Fruit fly (Drosophila melanogaster) whole organism, embryonic: Measurements from ENCODE around the gene CG1607.
A peak's percentile ranks its signal among the peaks of the same experiment; 100 is the strongest.

ENCODE experiments used
- BtbVII ChIP-seq: fragments of 200-800 bp; sonication (Bioruptor generic); optimal IDR thresholded peaks from 3 replicates; lab custom pipeline; 2017; ENCODE audit warnings: missing biosample characterization, mild to moderate bottlenecking, missing genetic modification characterization
- CG10209 ChIP-seq: fragments of 200-800 bp; sonication (Bioruptor generic); optimal IDR thresholded peaks from 3 replicates; lab custom pipeline; 2017; ENCODE audit warnings: missing biosample characterization, mild to moderate bottlenecking, missing genetic modification characterization, missing genetic modification reagents
- CG12071 ChIP-seq: fragments of 200-800 bp; sonication (Bioruptor generic); optimal IDR thresholded peaks from 3 replicates; lab custom pipeline; 2018; ENCODE audit warnings: missing biosample characterization, mild to moderate bottlenecking, missing genetic modification characterization
- CG12236 ChIP-seq: fragments of 200-800 bp; sonication (Bioruptor generic); optimal IDR thresholded peaks from 2 replicates; lab custom pipeline; 2016; ENCODE audit warnings: missing biosample characterization, missing genetic modification characterization
- CG12769 ChIP-seq: fragments of 200-800 bp; sonication (Bioruptor generic); optimal IDR thresholded peaks from 2 replicates; lab custom pipeline; 2019; ENCODE audit warnings: missing biosample characterization, mild to moderate bottlenecking, missing genetic modification characterization, moderate library complexity
- CG15514 ChIP-seq: fragments of 200-800 bp; sonication (Bioruptor generic); optimal IDR thresholded peaks from 3 replicates; lab custom pipeline; 2017; ENCODE audit warnings: missing biosample characterization, missing genetic modification characterization, mild to moderate bottlenecking, moderate library complexity, missing genetic modification reagents
- CG18599 ChIP-seq: fragments of 200-800 bp; sonication (Bioruptor generic); optimal IDR thresholded peaks from 3 replicates; lab custom pipeline; 2017; ENCODE audit warnings: missing biosample characterization, missing genetic modification characterization, mild to moderate bottlenecking, moderate library complexity, missing genetic modification reagents
- CG3163 ChIP-seq: fragments of 200-800 bp; sonication (Bioruptor generic); optimal IDR thresholded peaks from 3 replicates; lab custom pipeline; 2016; ENCODE audit warnings: missing biosample characterization, missing genetic modification characterization
- CG32532 ChIP-seq: fragments of 200-800 bp; sonication (Bioruptor generic); IDR thresholded peaks from 2 replicates; pipeline ENCODE4 v1.3.6; 2022; ENCODE audit warnings: missing biosample characterization, missing genetic modification characterization
- CG3847 ChIP-seq: fragments of 200-800 bp; sonication (Bioruptor generic); IDR thresholded peaks from 2 replicates; pipeline ENCODE4 v1.3.6; 2022; ENCODE audit warnings: missing biosample characterization, missing genetic modification characterization
- CG4282 ChIP-seq: fragments of 200-800 bp; sonication (Bioruptor generic); optimal IDR thresholded peaks from 2 replicates; lab custom pipeline; 2016; ENCODE audit warnings: missing biosample characterization, missing genetic modification characterization
- CG4730 ChIP-seq: fragments of 200-800 bp; sonication (Bioruptor generic); IDR thresholded peaks from 2 replicates; pipeline ENCODE4 v1.3.6; 2022; ENCODE audit warnings: missing biosample characterization, missing genetic modification characterization
- CG6654 ChIP-seq: fragments of 200-800 bp; sonication (Bioruptor generic); optimal IDR thresholded peaks from 2 replicates; lab custom pipeline; 2017; ENCODE audit warnings: missing biosample characterization, mild to moderate bottlenecking, missing genetic modification characterization
- CG6683 ChIP-seq: fragments of 200-800 bp; sonication (Bioruptor generic); optimal IDR thresholded peaks from 2 replicates; lab custom pipeline; 2017; ENCODE audit warnings: missing biosample characterization, mild to moderate bottlenecking, missing genetic modification characterization, missing genetic modification reagents
- CG7839 ChIP-seq: fragments of 200-800 bp; sonication (Bioruptor generic); optimal IDR thresholded peaks from 3 replicates; lab custom pipeline; 2018; ENCODE audit warnings: missing biosample characterization, mild to moderate bottlenecking, missing genetic modification characterization, moderate library complexity
- CG8359 ChIP-seq: fragments of 200-800 bp; sonication (Bioruptor generic); optimal IDR thresholded peaks from 2 replicates; lab custom pipeline; 2017; ENCODE audit warnings: missing biosample characterization, mild to moderate bottlenecking, missing genetic modification characterization, borderline replicate concordance
- Chrac-16 ChIP-seq: fragments of 200-800 bp; sonication (Bioruptor generic); optimal IDR thresholded peaks from 3 replicates; lab custom pipeline; 2016; ENCODE audit warnings: missing biosample characterization, missing genetic modification characterization
- Deaf1 ChIP-seq: fragments of 200-800 bp; optimal IDR thresholded peaks from 3 replicates; lab custom pipeline; 2019; ENCODE audit warnings: missing biosample characterization, mild to moderate bottlenecking, missing genetic modification characterization, moderate library complexity
- Fer1 ChIP-seq: fragments of 200-800 bp; sonication (Bioruptor generic); optimal IDR thresholded peaks from 2 replicates; lab custom pipeline; 2017; ENCODE audit warnings: missing biosample characterization, mild to moderate bottlenecking, missing genetic modification characterization
- HLH4C ChIP-seq: fragments of 200-800 bp; sonication (Bioruptor generic); IDR thresholded peaks from 3 replicates; pipeline ENCODE4 v1.3.6; 2022; ENCODE audit warnings: missing biosample characterization, missing genetic modification characterization; ENCODE audit not compliant: partially characterized antibody
- Hey ChIP-seq: fragments of 200-800 bp; sonication (Bioruptor generic); optimal IDR thresholded peaks from 3 replicates; lab custom pipeline; 2018; ENCODE audit warnings: missing biosample characterization, mild to moderate bottlenecking, missing genetic modification characterization
- Hmr ChIP-seq: fragments of 200-800 bp; sonication (Bioruptor generic); optimal IDR thresholded peaks from 3 replicates; lab custom pipeline; 2017; ENCODE audit warnings: mild to moderate bottlenecking, missing biosample characterization, missing genetic modification reagents, missing genetic modification characterization
- Med ChIP-seq: fragments of 200-800 bp; sonication (Bioruptor generic); peaks from one replicate; lab custom pipeline; 2016; ENCODE audit warnings: missing biosample characterization, missing genetic modification characterization, mild to moderate bottlenecking, inconsistent platforms, moderate library complexity
- Meics ChIP-seq: fragments of 200-800 bp; sonication (Bioruptor generic); optimal IDR thresholded peaks from 2 replicates; lab custom pipeline; 2017; ENCODE audit warnings: missing biosample characterization, mild to moderate bottlenecking, missing genetic modification characterization
- Oli ChIP-seq: fragments of 200-800 bp; sonication (Bioruptor generic); optimal IDR thresholded peaks from 2 replicates; lab custom pipeline; 2018; ENCODE audit warnings: missing biosample characterization, mild to moderate bottlenecking, missing genetic modification characterization, moderate library complexity
- Rx ChIP-seq: fragments of 200-800 bp; sonication (Bioruptor generic); IDR thresholded peaks from 2 replicates; pipeline ENCODE4 v1.3.6; 2022; ENCODE audit warnings: missing biosample characterization, missing genetic modification characterization
- ato ChIP-seq: fragments of 200-800 bp; sonication (Bioruptor generic); IDR thresholded peaks from 2 replicates; pipeline ENCODE4 v1.3.6; 2022; ENCODE audit warnings: missing biosample characterization, missing genetic modification characterization; ENCODE audit not compliant: partially characterized antibody
- az2 ChIP-seq: fragments of 200-800 bp; sonication (Bioruptor generic); optimal IDR thresholded peaks from 3 replicates; lab custom pipeline; 2016; ENCODE audit warnings: missing biosample characterization, missing genetic modification characterization
- bbx ChIP-seq: fragments of 200-800 bp; sonication (Bioruptor generic); IDR thresholded peaks from 2 replicates; pipeline ENCODE4 v1.3.6; 2022; ENCODE audit warnings: missing biosample characterization, missing genetic modification characterization; ENCODE audit not compliant: partially characterized antibody
- bsh ChIP-seq, 2 experiments: fragments of 200-800 bp; sonication (Bioruptor generic); optimal IDR thresholded peaks; 2 replicates each; lab custom pipeline; 2017 to 2018; ENCODE audit warnings: mild to moderate bottlenecking in 2 of 2, missing biosample characterization in 2 of 2, missing genetic modification characterization in 2 of 2, moderate library complexity in 1 of 2
- caup ChIP-seq: fragments of 200-800 bp; sonication (Bioruptor generic); optimal IDR thresholded peaks from 3 replicates; lab custom pipeline; 2017; ENCODE audit warnings: missing biosample characterization, mild to moderate bottlenecking, missing genetic modification characterization, moderate library complexity; ENCODE audit not compliant: severe bottlenecking
- cg ChIP-seq: fragments of 200-800 bp; sonication (Bioruptor generic); optimal IDR thresholded peaks from 3 replicates; lab custom pipeline; 2019; ENCODE audit warnings: missing biosample characterization, mild to moderate bottlenecking, missing genetic modification characterization, moderate library complexity
- chinmo ChIP-seq: fragments of 200-800 bp; sonication (Bioruptor generic); IDR thresholded peaks from 4 replicates; pipeline ENCODE4 v1.3.6; 2022; ENCODE audit warnings: missing biosample characterization, missing genetic modification characterization; ENCODE audit not compliant: partially characterized antibody
- crc ChIP-seq: fragments of 200-800 bp; sonication (Bioruptor generic); optimal IDR thresholded peaks from 2 replicates; lab custom pipeline; 2016; ENCODE audit warnings: missing biosample characterization, missing genetic modification characterization
- disco-r ChIP-seq: fragments of 200-800 bp; sonication (Bioruptor generic); optimal IDR thresholded peaks from 2 replicates; lab custom pipeline; 2016; ENCODE audit warnings: missing biosample characterization, missing genetic modification characterization
- dm ChIP-seq: fragments of 200-800 bp; sonication (Bioruptor generic); optimal IDR thresholded peaks from 3 replicates; lab custom pipeline; 2016; ENCODE audit warnings: missing biosample characterization, missing genetic modification characterization
- ftz-f1 ChIP-seq: fragments of 200-800 bp; sonication (Bioruptor generic); optimal IDR thresholded peaks from 2 replicates; lab custom pipeline; 2016; ENCODE audit warnings: missing biosample characterization, missing genetic modification characterization
- jigr1 ChIP-seq: fragments of 200-800 bp; sonication (Bioruptor generic); IDR thresholded peaks from 3 replicates; pipeline ENCODE4 v1.3.6; 2022; ENCODE audit warnings: missing biosample characterization, missing genetic modification characterization
- lilli ChIP-seq: fragments of 200-800 bp; sonication (Bioruptor generic); optimal IDR thresholded peaks from 3 replicates; lab custom pipeline; 2016; ENCODE audit warnings: missing biosample characterization, missing genetic modification characterization
- nom ChIP-seq: fragments of 200-800 bp; sonication (Bioruptor generic); optimal IDR thresholded peaks from 2 replicates; lab custom pipeline; 2017; ENCODE audit warnings: missing biosample characterization, missing genetic modification characterization, mild to moderate bottlenecking, moderate library complexity, missing genetic modification reagents
- oc ChIP-seq: fragments of 200-800 bp; sonication (Bioruptor generic); optimal IDR thresholded peaks from 2 replicates; lab custom pipeline; 2018; ENCODE audit warnings: missing biosample characterization, mild to moderate bottlenecking, missing genetic modification characterization, moderate library complexity
- pan ChIP-seq, 4 experiments: fragments of >200 bp in 3 of 4; fragments of 200-800 bp in 1 of 4; sonication (Bioruptor generic) in 1 of 4; optimal IDR thresholded peaks in 3 of 4; IDR thresholded peaks in 1 of 4; 2 replicates each; pipeline versions ENCODE4 v1.3.6 to Lab custom; 2017 to 2022; ENCODE audit warnings: missing biosample characterization in 2 of 4, missing genetic modification characterization in 2 of 4, mixed read lengths in 1 of 4
- peb ChIP-seq: fragments of 200-800 bp; sonication (Bioruptor generic); IDR thresholded peaks from 2 replicates; pipeline ENCODE4 v1.3.6; 2022; ENCODE audit warnings: missing biosample characterization, missing genetic modification characterization
- sd ChIP-seq: fragments of 200-800 bp; sonication (Bioruptor generic); optimal IDR thresholded peaks from 3 replicates; lab custom pipeline; 2018; ENCODE audit warnings: missing biosample characterization, mild to moderate bottlenecking, missing genetic modification characterization, moderate library complexity
- slp2 ChIP-seq: fragments of 200-800 bp; sonication (Bioruptor generic); optimal IDR thresholded peaks from 2 replicates; lab custom pipeline; 2016; ENCODE audit warnings: missing biosample characterization, missing genetic modification characterization
- sr ChIP-seq: fragments of 200-800 bp; sonication (Bioruptor generic); IDR thresholded peaks from 3 replicates; pipeline ENCODE4 v1.3.6; 2022; ENCODE audit warnings: missing biosample characterization, missing genetic modification characterization
- ttk ChIP-seq: fragments of 200-800 bp; sonication (Bioruptor generic); IDR thresholded peaks from 2 replicates; pipeline ENCODE4 v2.1.2; 2022; ENCODE audit warnings: missing biosample characterization, missing genetic modification characterization
- vnd ChIP-seq: fragments of 200-800 bp; sonication (Bioruptor generic); IDR thresholded peaks from 3 replicates; pipeline ENCODE4 v1.3.6; 2022; ENCODE audit warnings: missing biosample characterization, missing genetic modification characterization; ENCODE audit not compliant: partially characterized antibody

Gene CG1607

dm6 chr3R:31437420-31438058 is 55.6 kb downstream of the CG1607 start (continued):
- TF ChIP-seq caup (GFP tag; lab: Kevin White, UChicago) (no peak), Chrac-16 (no peak), az2 (no peak), Hey (tag; lab: Kevin White, UChicago) (no peak), CG7839 (tag; lab: Kevin White, UChicago) (no peak), CG12236 (no peak), chinmo (GFP tag; lab: Robert Waterston, UW) (peak; percentile 90), HLH4C (GFP tag; lab: Robert Waterston, UW) (no peak), Rx (no peak), peb (no peak), dm (GFP tag; lab: Kevin White, UChicago) (no peak), CG15514 (GFP tag; lab: Kevin White, UChicago) (no peak), lilli (GFP tag; lab: Kevin White, UChicago) (no peak), CG12769 (tag; lab: Kevin White, UChicago) (peak; percentile 63), sd (tag; lab: Kevin White, UChicago) (peak; percentile 63), CG4282 (GFP tag; lab: Kevin White, UChicago) (no peak), ato (GFP tag; lab: Robert Waterston, UW) (no peak), CG10209 (GFP tag; lab: Kevin White, UChicago) (no peak), CG3847 (no peak), disco-r (GFP tag; lab: Kevin White, UChicago) (no peak), ftz-f1 (no peak), CG3163 (GFP tag; lab: Kevin White, UChicago) (no peak), CG4730 (GFP tag; lab: Robert Waterston, UW) (no peak), ttk (GFP tag; lab: Robert Waterston, UW) (no peak), CG6654 (GFP tag; lab: Kevin White, UChicago) (no peak), CG8359 (GFP tag; lab: Kevin White, UChicago) (no peak)

- TF ChIP-seq crc (GFP tag; lab: Kevin White, UChicago) = no peak
- TF ChIP-seq bsh (GFP tag; optimal IDR thresholded peaks at IDR 0.05; lab: Kevin White, UChicago) = no peak
- TF ChIP-seq Hmr (GFP tag; lab: Kevin White, UChicago) = no peak
- peak; percentile 43 for TF ChIP-seq CG32532 (GFP tag; lab: Robert Waterston, UW)
- no peak for TF ChIP-seq Fer1 (GFP tag; lab: Kevin White, UChicago)
- peak; percentile 78 for TF ChIP-seq oc (tag; lab: Kevin White, UChicago)
- TF ChIP-seq Med (GFP tag; lab: Kevin White, UChicago) = peak; percentile 66
- no peak for TF ChIP-seq CG18599 (GFP tag; lab: Kevin White, UChicago)
- TF ChIP-seq nom = no peak
- TF ChIP-seq Meics (GFP tag; lab: Kevin White, UChicago) = no peak
- TF ChIP-seq pan (optimal IDR thresholded peaks at IDR 0.05; lab: Kevin White, UChicago) = no peak
- TF ChIP-seq pan (GFP tag; optimal IDR thresholded peaks at IDR 0.05 in 1 of 2, IDR thresholded peaks at IDR 0.05 in 1 of 2) = peak in 1 of 2 experiments; percentile 20
- no peak for TF ChIP-seq Oli (tag; lab: Kevin White, UChicago)
- TF ChIP-seq vnd (GFP tag; lab: Robert Waterston, UW) = no peak
- TF ChIP-seq slp2 (GFP tag; lab: Kevin White, UChicago) = no peak
- TF ChIP-seq CG6683 (GFP tag; lab: Kevin White, UChicago) = no peak
- TF ChIP-seq cg (GFP tag; lab: Kevin White, UChicago) = no peak
- no peak for TF ChIP-seq jigr1
- peak; percentile 56; the same call in 1 of the 3 replicates for TF ChIP-seq sr (GFP tag; lab: Robert Waterston, UW)
- TF ChIP-seq CG12071 = no peak
- TF ChIP-seq chinmo (GFP tag; lab: Robert Waterston, UW) = 0 out of 4 replicates have a peak, but pooled peaks have one; percentile 17
- peak; percentile 11 for TF ChIP-seq sd (tag; lab: Kevin White, UChicago)
- TF ChIP-seq BtbVII = no peak
- TF ChIP-seq bbx (GFP tag; lab: Robert Waterston, UW) = no peak
- TF ChIP-seq Deaf1 (tag; lab: Kevin White, UChicago) = peak; percentile 3
These were observed 56.9 kb downstream of the CG1607 start for dm6 chr3R:31438856-31439255.
